Worm (Caenorhabditis elegans) whole organism, mixed stage, embryonic: ENCODE results near the gene C08B11.9.

Source experiments
- ces-1 ChIP-seq: fragments of 150-350 bp; optimal IDR thresholded peaks from 2 replicates; lab custom pipeline; 2014; ENCODE audit warnings: missing biosample characterization, missing genetic modification reagents, missing genetic modification characterization
- nhr-76 ChIP-seq: sonication (generic microtip); optimal IDR thresholded peaks from 2 replicates; lab custom pipeline; 2017; ENCODE audit warnings: missing biosample characterization, missing genetic modification characterization

Gene C08B11.9

ce11 chrII:7990192-7990591, 47.8 kb downstream of the C08B11.9 start:
- TF ChIP-seq nhr-76 (tag; lab: Kevin White, UChicago) (no peak), ces-1 (GFP tag; lab: Kevin White, UChicago) (peak; percentile 64)
